Worm (Caenorhabditis elegans) whole organism, young adult: ENCODE results near the gene pges-2.
A peak's percentile ranks its signal among the peaks of the same experiment; 100 is the strongest.

Source experiments
- B0035.1 ChIP-seq: sonication (generic microtip); optimal IDR thresholded peaks from 2 replicates; lab custom pipeline; 2016; ENCODE audit warnings: missing genetic modification characterization, mild to moderate bottlenecking, missing compliant biosample characterization, missing genotype, missing genetic modification reagents
- B0261.1 ChIP-seq: sonication (generic microtip); optimal IDR thresholded peaks from 2 replicates; lab custom pipeline; 2016; ENCODE audit warnings: mild to moderate bottlenecking, missing genetic modification characterization, moderate library complexity, missing compliant biosample characterization
- B0336.3 ChIP-seq: fragments of 200-800 bp; sonication (Bioruptor generic); IDR thresholded peaks from 2 replicates; pipeline ENCODE4 v1.3.6; 2022; ENCODE audit warnings: missing genetic modification characterization, missing compliant biosample characterization
- F10E7.11 ChIP-seq: sonication (generic microtip); optimal IDR thresholded peaks from 2 replicates; lab custom pipeline; 2017; ENCODE audit warnings: mild to moderate bottlenecking, missing genetic modification characterization, moderate library complexity, missing compliant biosample characterization
- F23B12.7 ChIP-seq: sonication (generic microtip); optimal IDR thresholded peaks from 2 replicates; lab custom pipeline; 2017; ENCODE audit warnings: missing genetic modification characterization, mild to moderate bottlenecking, missing compliant biosample characterization, antibody characterized with exemption, moderate library complexity; ENCODE audit not compliant: insufficient read depth
- F39B2.1 ChIP-seq: fragments of 200-800 bp; sonication (Bioruptor generic); IDR thresholded peaks from 2 replicates; pipeline ENCODE4 v1.3.6; 2022; ENCODE audit warnings: missing genetic modification reagents, missing genetic modification characterization, missing compliant biosample characterization
- F52B5.7 ChIP-seq: sonication (generic microtip); optimal IDR thresholded peaks from 2 replicates; lab custom pipeline; 2016; ENCODE audit warnings: mild to moderate bottlenecking, missing genetic modification characterization, missing compliant biosample characterization
- K12H6.12 ChIP-seq: fragments of 200-800 bp; sonication (Bioruptor generic); optimal IDR thresholded peaks from 2 replicates; lab custom pipeline; 2018; ENCODE audit warnings: mild to moderate bottlenecking, missing genetic modification characterization, missing compliant biosample characterization
- aptf-3 ChIP-seq: fragments of 200-800 bp; sonication (Bioruptor generic); IDR thresholded peaks from 2 replicates; pipeline ENCODE4 v1.3.6; 2022; ENCODE audit warnings: missing genetic modification characterization, missing compliant biosample characterization
- atf-7 ChIP-seq: sonication (generic microtip); optimal IDR thresholded peaks from 2 replicates; lab custom pipeline; 2017; ENCODE audit warnings: mild to moderate bottlenecking, missing genetic modification characterization, missing compliant biosample characterization
- attf-6 ChIP-seq: fragments of 200-800 bp; sonication (Bioruptor generic); IDR thresholded peaks from 2 replicates; pipeline ENCODE4 v1.3.6; 2022; ENCODE audit warnings: missing genetic modification reagents, missing genetic modification characterization, missing compliant biosample characterization
- ccch-3 ChIP-seq: fragments of 200-800 bp; sonication (Bioruptor generic); optimal IDR thresholded peaks from 2 replicates; lab custom pipeline; 2018; ENCODE audit warnings: mild to moderate bottlenecking, missing genetic modification characterization, missing compliant biosample characterization
- cebp-2 ChIP-seq: fragments of 200-800 bp; sonication (Bioruptor generic); IDR thresholded peaks from 2 replicates; pipeline ENCODE4 v1.3.6; 2022; ENCODE audit warnings: missing genetic modification characterization, missing compliant biosample characterization
- ceh-100 ChIP-seq: fragments of 200-800 bp; sonication (Bioruptor generic); IDR thresholded peaks from 2 replicates; pipeline ENCODE4 v1.3.6; 2022; ENCODE audit warnings: missing genetic modification reagents, missing genetic modification characterization, missing compliant biosample characterization
- ceh-27 ChIP-seq: fragments of 200-800 bp; sonication (Bioruptor generic); optimal IDR thresholded peaks from 2 replicates; lab custom pipeline; 2018; ENCODE audit warnings: mild to moderate bottlenecking, missing genetic modification characterization, moderate library complexity, missing compliant biosample characterization
- ceh-40 ChIP-seq: fragments of 200-800 bp; sonication (Bioruptor generic); IDR thresholded peaks from 2 replicates; pipeline ENCODE4 v1.3.6; 2022; ENCODE audit warnings: missing genetic modification characterization, missing compliant biosample characterization
- ceh-91 ChIP-seq: fragments of 200-800 bp; sonication (Bioruptor generic); IDR thresholded peaks from 2 replicates; pipeline ENCODE4 v1.3.6; 2022; ENCODE audit warnings: missing genetic modification reagents, missing genetic modification characterization, missing compliant biosample characterization
- die-1 ChIP-seq: sonication (generic microtip); optimal IDR thresholded peaks from 2 replicates; lab custom pipeline; 2016; ENCODE audit warnings: missing genotype, mild to moderate bottlenecking, missing genetic modification characterization, missing compliant biosample characterization
- dpff-1 ChIP-seq: sonication (generic microtip); optimal IDR thresholded peaks from 2 replicates; lab custom pipeline; 2017; ENCODE audit warnings: mild to moderate bottlenecking, missing genetic modification characterization, missing compliant biosample characterization
- egrh-3 ChIP-seq: fragments of 200-800 bp; sonication (Bioruptor generic); IDR thresholded peaks from 2 replicates; pipeline ENCODE4 v1.3.6; 2022; ENCODE audit warnings: missing genetic modification reagents, missing genetic modification characterization, missing compliant biosample characterization
- fkh-3 ChIP-seq: sonication (generic microtip); optimal IDR thresholded peaks from 2 replicates; lab custom pipeline; 2016; ENCODE audit warnings: mild to moderate bottlenecking, missing genetic modification characterization, missing compliant biosample characterization
- hlh-12 ChIP-seq: sonication (generic microtip); optimal IDR thresholded peaks from 2 replicates; lab custom pipeline; 2016; ENCODE audit warnings: missing genetic modification characterization, missing compliant biosample characterization
- hmg-1.2 ChIP-seq: fragments of 200-800 bp; sonication (Bioruptor generic); IDR thresholded peaks from 2 replicates; pipeline ENCODE4 v1.3.6; 2022; ENCODE audit warnings: missing genetic modification reagents, missing genetic modification characterization, missing compliant biosample characterization
- hsf-1 ChIP-seq: fragments of 200-800 bp; sonication (Bioruptor generic); IDR thresholded peaks from 2 replicates; pipeline ENCODE4 v1.3.6; 2022; ENCODE audit warnings: missing genetic modification reagents, missing genetic modification characterization, missing compliant biosample characterization
- lin-35 ChIP-seq, 3 experiments: fragments of 150-350 bp in 2 of 3; sonication (generic microtip) in 1 of 3; optimal IDR thresholded peaks; 2 replicates each; lab custom pipeline; 2014 to 2018; ENCODE audit warnings: missing biosample characterization in 3 of 3, missing genetic modification characterization in 3 of 3, missing genetic modification reagents in 3 of 3
- madf-3 ChIP-seq: fragments of 200-800 bp; sonication (Bioruptor generic); IDR thresholded peaks from 2 replicates; pipeline ENCODE4 v1.3.6; 2022; ENCODE audit warnings: missing genetic modification reagents, missing genetic modification characterization, missing compliant biosample characterization
- madf-8 ChIP-seq: fragments of 200-800 bp; sonication (Bioruptor generic); conservative IDR thresholded peaks from 2 replicates; pipeline ENCODE4 v1.3.6; 2022; ENCODE audit warnings: missing genetic modification reagents, missing genetic modification characterization, missing compliant biosample characterization
- mel-28 ChIP-seq: sonication (generic microtip); optimal IDR thresholded peaks from 2 replicates; lab custom pipeline; 2016; ENCODE audit warnings: borderline replicate concordance, mild to moderate bottlenecking, missing genetic modification characterization, missing compliant biosample characterization
- nhr-120 ChIP-seq: fragments of 200-800 bp; sonication (Bioruptor generic); IDR thresholded peaks from 2 replicates; pipeline ENCODE4 v1.3.6; 2022; ENCODE audit warnings: missing genetic modification characterization, missing compliant biosample characterization
- pha-4 ChIP-seq: fragments of 150-350 bp; sonication (generic microtip); optimal IDR thresholded peaks from 2 replicates; lab custom pipeline; 2014; ENCODE audit warnings: missing biosample characterization, missing genetic modification reagents, missing genetic modification characterization
- rcor-1 ChIP-seq: fragments of 200-800 bp; sonication (Bioruptor generic); IDR thresholded peaks from 2 replicates; pipeline ENCODE4 v1.3.6; 2022; ENCODE audit warnings: missing genetic modification reagents, missing genetic modification characterization, missing compliant biosample characterization
- snpc-1.1 ChIP-seq: sonication (generic microtip); optimal IDR thresholded peaks from 2 replicates; lab custom pipeline; 2017; ENCODE audit warnings: missing genetic modification characterization, mild to moderate bottlenecking, missing compliant biosample characterization, antibody characterized with exemption, moderate library complexity, missing genotype, missing genetic modification reagents; ENCODE audit not compliant: insufficient read depth
- snpc-1.3 ChIP-seq: sonication (generic microtip); optimal IDR thresholded peaks from 2 replicates; lab custom pipeline; 2017; ENCODE audit warnings: missing genetic modification characterization, mild to moderate bottlenecking, missing compliant biosample characterization, antibody characterized with exemption, moderate library complexity, missing genotype, missing genetic modification reagents; ENCODE audit not compliant: insufficient read depth
- snpc-4 ChIP-seq, 5 experiments: fragments of 150-350 bp in 1 of 5; sonication (generic microtip) in 4 of 5; optimal IDR thresholded peaks; 2 replicates each; lab custom pipeline; 2014 to 2018; ENCODE audit warnings: missing genetic modification characterization in 5 of 5, missing biosample characterization in 3 of 5, antibody characterized with exemption in 2 of 5, mild to moderate bottlenecking in 2 of 5, missing compliant biosample characterization in 2 of 5, missing genotype in 2 of 5, moderate library complexity in 2 of 5, missing genetic modification reagents in 1 of 5
- tlf-1 ChIP-seq: fragments of 200-800 bp; sonication (Bioruptor generic); optimal IDR thresholded peaks from 2 replicates; lab custom pipeline; 2018; ENCODE audit warnings: mild to moderate bottlenecking, missing genetic modification characterization, missing compliant biosample characterization
- unc-62 ChIP-seq: fragments of 150-350 bp; optimal IDR thresholded peaks from 2 replicates; lab custom pipeline; 2014; ENCODE audit warnings: missing biosample characterization, missing genetic modification reagents, missing genetic modification characterization
- zfh-2 ChIP-seq: fragments of 200-800 bp; sonication (Bioruptor generic); conservative IDR thresholded peaks from 2 replicates; pipeline ENCODE4 v1.3.6; 2022; ENCODE audit warnings: missing genetic modification reagents, missing genetic modification characterization, missing compliant biosample characterization
- ztf-18 ChIP-seq: sonication (generic microtip); optimal IDR thresholded peaks from 2 replicates; lab custom pipeline; 2016; ENCODE audit warnings: missing genotype, mild to moderate bottlenecking, missing genetic modification characterization, missing compliant biosample characterization
- ztf-26 ChIP-seq: sonication (generic microtip); optimal IDR thresholded peaks from 2 replicates; lab custom pipeline; 2017; ENCODE audit warnings: missing genetic modification characterization, missing compliant biosample characterization
- ztf-3 ChIP-seq: fragments of 200-800 bp; sonication (Bioruptor generic); optimal IDR thresholded peaks from 2 replicates; lab custom pipeline; 2018; ENCODE audit warnings: mild to moderate bottlenecking, missing genetic modification characterization, missing compliant biosample characterization

Gene pges-2

ce11 chrIV:10341618-10342360 lies 25.8 kb downstream of the pges-2 start:
- TF ChIP-seq F10E7.11 (tag; lab: Kevin White, UChicago) (no peak), tlf-1 (no peak), attf-6 (GFP tag; lab: Robert Waterston, UW) (no peak), ccch-3 (no peak), ceh-91 (GFP tag; lab: Robert Waterston, UW) (no peak), F23B12.7 (peak; percentile 19), mel-28 (no peak), egrh-3 (GFP tag; lab: Robert Waterston, UW) (0 out of 2 replicates have a peak, but pooled peaks have one; percentile 48), pha-4 (tag; lab: Kevin White, UChicago) (no peak), zfh-2 (GFP tag; lab: Robert Waterston, UW) (peak; percentile 76), snpc-4 (GFP tag; optimal IDR thresholded peaks at IDR 0.05; lab: Kevin White, UChicago) (no peak), snpc-4 (tag; optimal IDR thresholded peaks at IDR 0.05; lab: Kevin White, UChicago) (peak in 2 of 4 experiments; percentile 7 to 18), nhr-120 (GFP tag; lab: Robert Waterston, UW) (no peak), ceh-40 (GFP tag; lab: Robert Waterston, UW) (no peak), ztf-3 (GFP tag; lab: Kevin White, UChicago) (no peak), K12H6.12 (tag; lab: Kevin White, UChicago) (peak; percentile 36), B0035.1 (peak; percentile 20), snpc-1.3 (tag; lab: Kevin White, UChicago) (no peak), lin-35 (GFP tag; optimal IDR thresholded peaks at IDR 0.05; lab: Kevin White, UChicago) (peak in 1 of 3 experiments; percentile 43), die-1 (tag; lab: Kevin White, UChicago) (peak; percentile 3), madf-3 (GFP tag; lab: Robert Waterston, UW) (no peak), aptf-3 (GFP tag; lab: Robert Waterston, UW) (no peak), B0261.1 (no peak), hmg-1.2 (GFP tag; lab: Robert Waterston, UW) (no peak), ztf-26 (no peak), ceh-27 (GFP tag; lab: Kevin White, UChicago) (no peak), cebp-2 (GFP tag; lab: Robert Waterston, UW) (no peak), ztf-18 (peak; percentile 14), dpff-1 (tag; lab: Kevin White, UChicago) (no peak)

ce11 chrIV:10339701-10340100 lies 27.9 kb downstream of the pges-2 start:
- no peak for TF ChIP-seq madf-8 (GFP tag; lab: Robert Waterston, UW)
- TF ChIP-seq F52B5.7 (tag; lab: Kevin White, UChicago): no peak
- no peak for TF ChIP-seq hsf-1
- no peak for TF ChIP-seq atf-7 (tag; lab: Kevin White, UChicago)
- TF ChIP-seq ztf-3 (GFP tag; lab: Kevin White, UChicago): no peak
- TF ChIP-seq ztf-26: no peak
- no peak for TF ChIP-seq snpc-1.1 (tag; lab: Kevin White, UChicago)
- no peak for TF ChIP-seq ceh-100 (GFP tag; lab: Robert Waterston, UW)
- TF ChIP-seq unc-62 (GFP tag; lab: Kevin White, UChicago): no peak
- no peak for TF ChIP-seq hlh-12 (tag; lab: Kevin White, UChicago)
- TF ChIP-seq rcor-1 (GFP tag; lab: Robert Waterston, UW): no peak
- TF ChIP-seq F39B2.1: no peak
- no peak for TF ChIP-seq B0336.3 (GFP tag; lab: Robert Waterston, UW)
- no peak for TF ChIP-seq ceh-91 (GFP tag; lab: Robert Waterston, UW)
- no peak for TF ChIP-seq fkh-3
